Worm (Caenorhabditis elegans) whole organism, L1 larva: ENCODE measurements around the gene Y53G8B.2.

Experiments
- F16B12.6 ChIP-seq: fragments of 150-350 bp; optimal IDR thresholded peaks from 2 replicates; lab custom pipeline; 2014; ENCODE audit warnings: missing biosample characterization, missing genetic modification characterization
- aly-2 ChIP-seq: fragments of 150-350 bp; optimal IDR thresholded peaks from 2 replicates; lab custom pipeline; 2014; ENCODE audit warnings: missing biosample characterization, missing genetic modification characterization
- dpl-1 ChIP-seq, 3 experiments: fragments of 150-350 bp in 2 of 3; sonication (generic microtip) in 1 of 3; optimal IDR thresholded peaks; 2 replicates each; lab custom pipeline; 2014 to 2017; ENCODE audit warnings: missing biosample characterization in 3 of 3, missing genetic modification characterization in 3 of 3, missing genetic modification reagents in 3 of 3
- fkh-10 ChIP-seq: sonication (generic microtip); optimal IDR thresholded peaks from 2 replicates; lab custom pipeline; 2017; ENCODE audit warnings: missing biosample characterization, missing genetic modification reagents, missing genetic modification characterization
- irx-1 ChIP-seq: sonication (generic microtip); optimal IDR thresholded peaks from 2 replicates; lab custom pipeline; 2016; ENCODE audit warnings: missing genetic modification characterization, missing compliant biosample characterization
- nhr-12 ChIP-seq: sonication (generic microtip); optimal IDR thresholded peaks from 2 replicates; lab custom pipeline; 2017; ENCODE audit warnings: missing biosample characterization, missing genetic modification characterization
- nhr-77 ChIP-seq: fragments of 150-350 bp; optimal IDR thresholded peaks from 2 replicates; lab custom pipeline; 2014; ENCODE audit warnings: missing biosample characterization, missing genetic modification characterization
- pag-3 ChIP-seq: sonication (generic microtip); optimal IDR thresholded peaks from 2 replicates; lab custom pipeline; 2017; ENCODE audit warnings: missing genetic modification characterization, mild to moderate bottlenecking, missing compliant biosample characterization, antibody characterized with exemption, borderline replicate concordance; ENCODE audit not compliant: insufficient read depth
- unc-30 ChIP-seq: sonication (generic microtip); optimal IDR thresholded peaks from 2 replicates; lab custom pipeline; 2017; ENCODE audit warnings: missing biosample characterization, missing genetic modification characterization
- unc-62 ChIP-seq: fragments of 150-350 bp; optimal IDR thresholded peaks from 2 replicates; lab custom pipeline; 2014; ENCODE audit warnings: missing biosample characterization, missing genetic modification reagents, missing genetic modification characterization
- unc-98 ChIP-seq: fragments of 200-800 bp; sonication (Bioruptor generic); IDR thresholded peaks from 2 replicates; pipeline ENCODE4 v1.3.6; 2022; ENCODE audit warnings: missing genetic modification characterization, missing compliant biosample characterization

DNA sequence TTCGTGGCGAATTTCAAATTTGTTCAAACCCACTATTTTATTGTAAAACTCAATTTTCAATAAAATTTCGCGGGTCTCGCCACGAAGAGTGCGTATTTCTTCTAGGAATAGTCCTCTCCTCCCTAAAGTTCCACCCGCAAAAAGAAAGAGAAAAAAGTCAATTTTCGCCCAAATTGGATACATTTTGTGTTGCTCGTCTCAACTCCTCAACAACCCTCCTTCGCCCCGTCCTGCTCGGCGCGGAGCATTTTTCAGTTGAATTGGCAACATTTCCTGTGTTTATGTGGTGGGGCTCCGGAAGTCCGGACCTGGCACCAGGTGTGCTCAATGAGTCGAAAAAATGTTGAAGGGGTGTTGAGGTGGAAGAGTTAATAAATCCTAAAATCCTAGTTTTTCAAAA lies 34.3 kb upstream of the Y53G8B.2 start:
- no peak for TF ChIP-seq unc-30 (tag; lab: Kevin White, UChicago)
- no peak for TF ChIP-seq unc-62 (GFP tag; lab: Kevin White, UChicago)
- TF ChIP-seq aly-2 (tag; lab: Kevin White, UChicago) = no peak
- no peak for TF ChIP-seq fkh-10 (GFP tag; lab: Kevin White, UChicago)
- TF ChIP-seq pag-3 (tag; lab: Kevin White, UChicago) = no peak
- TF ChIP-seq unc-98 (GFP tag; lab: Robert Waterston, UW) = no peak
- no peak for TF ChIP-seq nhr-77 (tag; lab: Kevin White, UChicago)
- no peak for TF ChIP-seq irx-1 (tag; lab: Kevin White, UChicago)
- TF ChIP-seq F16B12.6 (tag; lab: Kevin White, UChicago) = no peak
- TF ChIP-seq dpl-1 (GFP tag; optimal IDR thresholded peaks at IDR 0.05; lab: Kevin White, UChicago) = no peak
- no peak for TF ChIP-seq nhr-12
